Comparison of ENCODE assay signal across 3 worm cellular contexts in the genomic region with DNA sequence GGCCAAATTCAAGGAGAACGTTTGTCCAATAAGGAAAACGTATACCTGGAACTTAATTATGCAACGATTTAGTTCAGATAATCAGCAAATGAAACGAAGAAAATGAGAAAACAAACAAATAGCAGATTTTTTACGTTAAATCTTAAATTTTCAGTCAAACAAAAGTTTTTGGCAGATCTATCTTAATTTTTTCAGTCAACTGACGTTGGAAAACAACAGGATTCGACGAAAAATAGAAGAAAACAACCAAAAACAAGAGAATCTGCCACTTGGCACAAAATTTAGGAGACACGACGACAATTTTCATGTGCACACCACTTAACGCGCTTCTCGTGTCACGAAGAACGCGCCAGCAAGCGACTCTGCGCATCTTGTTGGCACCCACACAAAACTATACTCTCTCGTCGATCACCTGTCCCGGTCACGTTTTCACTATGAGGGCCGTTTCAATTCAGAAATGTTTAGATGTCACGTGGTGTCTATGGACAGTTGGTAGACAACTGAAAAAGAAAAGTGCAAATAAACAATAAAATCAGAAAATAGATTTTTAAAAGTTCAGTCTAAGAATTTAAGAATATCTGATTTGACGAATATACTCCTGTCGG.
A peak's percentile ranks its signal among the peaks of the same experiment; 100 is the strongest.
TF ChIP-seq lines count a peak whose summit lies in the region.

ztf-7 (minus strand) TSS at position 51 of the 605 bp plus-strand sequence.

TF ChIP-seq in whole organism, L1 larva, 84 proteins besides CTCF, POLR2A, EP300 and RAD21 (continued from another document):
- TF ChIP-seq ztf-11 (tag; optimal IDR thresholded peaks at IDR 0.05; lab: Kevin White, UChicago) (peak in 1 of 2 experiments; percentile 87), lsy-2 (tag; optimal IDR thresholded peaks at IDR 0.05; lab: Kevin White, UChicago) (peak; percentile 95 to 96), nhr-47 (tag; optimal IDR thresholded peaks at IDR 0.05; lab: Kevin White, UChicago) (peak; percentile 99), tlp-1 (tag; optimal IDR thresholded peaks at IDR 0.05; lab: Kevin White, UChicago) (no peak), rnt-1 (tag; optimal IDR thresholded peaks at IDR 0.05; lab: Kevin White, UChicago) (peak; percentile 97), aly-2 (tag; optimal IDR thresholded peaks at IDR 0.05; lab: Kevin White, UChicago) (peak; percentile 62), nhr-28 (tag; optimal IDR thresholded peaks at IDR 0.05; lab: Kevin White, UChicago) (no peak), nhr-85 (tag; lab: Kevin White, UChicago) (peak; percentile 99), C34B4.2 (tag; optimal IDR thresholded peaks at IDR 0.05; lab: Kevin White, UChicago) (peak; percentile 61), nhr-237 (tag; optimal IDR thresholded peaks at IDR 0.05; lab: Kevin White, UChicago) (peak; percentile 74), mdl-1 (tag; optimal IDR thresholded peaks at IDR 0.05; lab: Kevin White, UChicago) (peak; percentile 59 to 100), C04F5.9 (tag; optimal IDR thresholded peaks at IDR 0.05; lab: Kevin White, UChicago) (peak; percentile 85), alr-1 (tag; optimal IDR thresholded peaks at IDR 0.05; lab: Kevin White, UChicago; ENCODE audit: borderline replicate concordance) (no peak), nhr-19 (GFP tag; conservative IDR thresholded peaks at IDR 0.05; lab: Robert Waterston, UW) (peak; percentile 99), ets-5 (GFP tag; IDR thresholded peaks at IDR 0.05; lab: Robert Waterston, UW) (no peak), blmp-1 (tag; optimal IDR thresholded peaks at IDR 0.05; lab: Kevin White, UChicago) (peak; percentile 88), ceh-8 (GFP tag; optimal IDR thresholded peaks at IDR 0.05; lab: Kevin White, UChicago) (peak; percentile 93), lin-15B (tag; optimal IDR thresholded peaks at IDR 0.05; lab: Kevin White, UChicago) (peak; percentile 75), F16B12.6 (tag; optimal IDR thresholded peaks at IDR 0.05; lab: Kevin White, UChicago) (peak; percentile 69), ceh-88 (GFP tag; IDR thresholded peaks at IDR 0.05; lab: Robert Waterston, UW) (peak; percentile 94), dsc-1 (tag; optimal IDR thresholded peaks at IDR 0.05; lab: Kevin White, UChicago) (peak; percentile 95), ceh-90 (tag; optimal IDR thresholded peaks at IDR 0.05; lab: Kevin White, UChicago) (no peak), pax-3 (tag; optimal IDR thresholded peaks at IDR 0.05; lab: Kevin White, UChicago) (peak; percentile 96), lin-13 (GFP tag; optimal IDR thresholded peaks at IDR 0.05; lab: Kevin White, UChicago) (peak; percentile 97), Y116A8C.19 (tag; optimal IDR thresholded peaks at IDR 0.05; lab: Kevin White, UChicago; ENCODE audit: borderline replicate concordance) (no peak), fkh-8 (tag; optimal IDR thresholded peaks at IDR 0.05; lab: Kevin White, UChicago) (peak; percentile 99), fkh-4 (tag; optimal IDR thresholded peaks at IDR 0.05; lab: Kevin White, UChicago; ENCODE audit: borderline replicate concordance) (peak; percentile 58), C16A3.4 (tag; optimal IDR thresholded peaks at IDR 0.05; lab: Kevin White, UChicago) (peak; percentile 97), mab-9 (GFP tag; IDR thresholded peaks at IDR 0.05; lab: Robert Waterston, UW) (peak; percentile 92), nhr-71 (tag; optimal IDR thresholded peaks at IDR 0.05; lab: Kevin White, UChicago) (peak; percentile 100), sox-4 (tag; optimal IDR thresholded peaks at IDR 0.05; lab: Kevin White, UChicago) (peak; percentile 86)

TF ChIP-seq in whole organism, L4 larva, 104 proteins besides CTCF, POLR2A, EP300 and RAD21 (continued from another document):
- TF ChIP-seq dve-1 (tag; optimal IDR thresholded peaks at IDR 0.05; lab: Kevin White, UChicago; ENCODE audit: insufficient read depth) (peak; percentile 98), hlh-11 (tag; optimal IDR thresholded peaks at IDR 0.05; lab: Kevin White, UChicago) (peak; percentile 100), ama-1 (optimal IDR thresholded peaks at IDR 0.05; lab: Kevin White, UChicago) (peak; percentile 12), nhr-11 (tag; optimal IDR thresholded peaks at IDR 0.05; lab: Kevin White, UChicago) (peak; percentile 98), F49E8.2 (tag; optimal IDR thresholded peaks at IDR 0.05; lab: Kevin White, UChicago; ENCODE audit: borderline replicate concordance) (peak; percentile 51), lir-3 (tag; optimal IDR thresholded peaks at IDR 0.05; lab: Kevin White, UChicago) (no peak), jun-1 (tag; optimal IDR thresholded peaks at IDR 0.05; lab: Kevin White, UChicago) (peak; percentile 69), lin-15B (tag; optimal IDR thresholded peaks at IDR 0.05; lab: Kevin White, UChicago) (no peak), sdz-12 (GFP tag; optimal IDR thresholded peaks at IDR 0.05; lab: Kevin White, UChicago) (no peak), Y5F2A.4 (GFP tag; optimal IDR thresholded peaks at IDR 0.05; lab: Kevin White, UChicago) (no peak), dmd-9 (GFP tag; IDR thresholded peaks at IDR 0.05; lab: Robert Waterston, UW) (peak; percentile 80; the same call in 1 of the 2 replicates), zag-1 (tag; optimal IDR thresholded peaks at IDR 0.05; lab: Kevin White, UChicago) (no peak), mxl-2 (GFP tag; conservative IDR thresholded peaks at IDR 0.05; lab: Robert Waterston, UW) (peak; percentile 77), snpc-4 (tag; optimal IDR thresholded peaks at IDR 0.05; lab: Kevin White, UChicago) (no peak), ctbp-1 (GFP tag; IDR thresholded peaks at IDR 0.05; lab: Robert Waterston, UW) (peak; percentile 92), nhr-102 (tag; optimal IDR thresholded peaks at IDR 0.05; lab: Kevin White, UChicago) (peak; percentile 97), hlh-30 (tag; optimal IDR thresholded peaks at IDR 0.05; lab: Kevin White, UChicago; ENCODE audit: insufficient read depth) (peak; percentile 100), lin-38 (GFP tag; IDR thresholded peaks at IDR 0.05; lab: Robert Waterston, UW) (peak; percentile 87), hmg-1.1 (GFP tag; IDR thresholded peaks at IDR 0.05; lab: Robert Waterston, UW) (peak; percentile 91), hif-1 (tag; optimal IDR thresholded peaks at IDR 0.05; lab: Kevin White, UChicago) (peak; percentile 74 to 92), lsy-2 (tag; optimal IDR thresholded peaks at IDR 0.05; lab: Kevin White, UChicago) (peak; percentile 80 to 95), spr-3 (GFP tag; optimal IDR thresholded peaks at IDR 0.05; lab: Kevin White, UChicago) (peak; percentile 87), F37D6.2 (tag; optimal IDR thresholded peaks at IDR 0.05; lab: Kevin White, UChicago) (peak; percentile 87), nhr-6 (tag; optimal IDR thresholded peaks at IDR 0.05; lab: Kevin White, UChicago) (peak; percentile 87), mep-1 (tag; optimal IDR thresholded peaks at IDR 0.05; lab: Kevin White, UChicago) (peak; percentile 97), rbr-2 (tag; optimal IDR thresholded peaks at IDR 0.05; lab: Kevin White, UChicago) (peak; percentile 95), cey-2 (tag; optimal IDR thresholded peaks at IDR 0.05; lab: Kevin White, UChicago; ENCODE audit: borderline replicate concordance, insufficient read depth) (no peak), lim-7 (GFP tag; IDR thresholded peaks at IDR 0.05; lab: Robert Waterston, UW) (peak; percentile 24; the same call in 1 of the 2 replicates), Y48G9A.11 (GFP tag; IDR thresholded peaks at IDR 0.05; lab: Robert Waterston, UW) (no peak), ceh-62 (tag; optimal IDR thresholded peaks at IDR 0.05; lab: Kevin White, UChicago) (no peak), nhr-111 (GFP tag; optimal IDR thresholded peaks at IDR 0.05; lab: Kevin White, UChicago) (no peak), daf-8 (GFP tag; IDR thresholded peaks at IDR 0.05; lab: Robert Waterston, UW) (no peak), aly-2 (tag; optimal IDR thresholded peaks at IDR 0.05; lab: Kevin White, UChicago) (no peak), lin-1 (GFP tag; IDR thresholded peaks at IDR 0.05; lab: Robert Waterston, UW) (peak; percentile 93), vab-7 (GFP tag; IDR thresholded peaks at IDR 0.05; lab: Robert Waterston, UW) (peak; percentile 80)

TF ChIP-seq in whole organism, young adult, 124 proteins besides CTCF, POLR2A, EP300 and RAD21 (continued from another document):
- peak; percentile 75 for TF ChIP-seq ztf-3 (GFP tag; optimal IDR thresholded peaks at IDR 0.05; lab: Kevin White, UChicago)
- no peak for TF ChIP-seq ccch-3 (GFP tag; optimal IDR thresholded peaks at IDR 0.05; lab: Kevin White, UChicago)
- peak; percentile 77 for TF ChIP-seq B0035.1 (tag; optimal IDR thresholded peaks at IDR 0.05; lab: Kevin White, UChicago)
- TF ChIP-seq F52B5.7 (tag; optimal IDR thresholded peaks at IDR 0.05; lab: Kevin White, UChicago) = peak; percentile 31
- TF ChIP-seq F57A8.1 (GFP tag; optimal IDR thresholded peaks at IDR 0.05; lab: Kevin White, UChicago) = no peak
- TF ChIP-seq lsy-27 (tag; optimal IDR thresholded peaks at IDR 0.05; lab: Kevin White, UChicago; ENCODE audit: borderline replicate concordance, insufficient read depth) = no peak
- TF ChIP-seq K11D2.4 (GFP tag; IDR thresholded peaks at IDR 0.05; lab: Robert Waterston, UW) = peak; percentile 96
- no peak for TF ChIP-seq nfya-1 (tag; optimal IDR thresholded peaks at IDR 0.05; lab: Kevin White, UChicago; ENCODE audit: borderline replicate concordance, insufficient read depth)
- TF ChIP-seq aptf-2 (GFP tag; conservative IDR thresholded peaks at IDR 0.05; lab: Robert Waterston, UW) = 0 out of 2 replicates have a peak, but pooled peaks have one; percentile 20
- TF ChIP-seq dpl-1 (GFP tag; optimal IDR thresholded peaks at IDR 0.05; lab: Kevin White, UChicago) = peak; percentile 49
- no peak for TF ChIP-seq zfh-2 (GFP tag; conservative IDR thresholded peaks at IDR 0.05; lab: Robert Waterston, UW)
- peak; percentile 93 for TF ChIP-seq let-526 (GFP tag; IDR thresholded peaks at IDR 0.05; lab: Robert Waterston, UW)
- peak; percentile 62 for TF ChIP-seq F33H1.4 (GFP tag; IDR thresholded peaks at IDR 0.05; lab: Robert Waterston, UW)
- peak; percentile 97 for TF ChIP-seq lin-40 (tag; optimal IDR thresholded peaks at IDR 0.05; lab: Kevin White, UChicago)
- TF ChIP-seq ztf-28 (GFP tag; IDR thresholded peaks at IDR 0.05; lab: Robert Waterston, UW) = no peak
- TF ChIP-seq Y53F4B.3 (GFP tag; IDR thresholded peaks at IDR 0.05; lab: Robert Waterston, UW) = no peak
- TF ChIP-seq ceh-91 (GFP tag; IDR thresholded peaks at IDR 0.05; lab: Robert Waterston, UW) = peak; percentile 37; the same call in 1 of the 2 replicates
- TF ChIP-seq ceh-79 (tag; optimal IDR thresholded peaks at IDR 0.05; lab: Kevin White, UChicago) = peak; percentile 32
- peak; percentile 88 for TF ChIP-seq madf-3 (GFP tag; IDR thresholded peaks at IDR 0.05; lab: Robert Waterston, UW)
- peak; percentile 51; the same call in 1 of the 2 replicates for TF ChIP-seq attf-3 (GFP tag; conservative IDR thresholded peaks at IDR 0.05; lab: Robert Waterston, UW)
- 0 out of 2 replicates have a peak, but pooled peaks have one; percentile 78 for TF ChIP-seq F37B4.10 (GFP tag; IDR thresholded peaks at IDR 0.05; lab: Robert Waterston, UW)
